Fruit fly (Drosophila melanogaster): ENCODE data around the gene Ndc1.

dm6 chr3R:23888273-23889220 is 35.7 kb upstream of the Ndc1 start:
- TF ChIP-seq psq (optimal IDR thresholded peaks at IDR 0.05) (no peak), insv (optimal IDR thresholded peaks at IDR 0.05) (no peak), Myc (optimal IDR thresholded peaks at IDR 0.05) (no peak), Sin3A (optimal IDR thresholded peaks at IDR 0.05) (no peak), h (optimal IDR thresholded peaks at IDR 0.05) (no peak), ttk (optimal IDR thresholded peaks at IDR 0.05) (no peak)

Data from Kc167 (cell line).